Worm (Caenorhabditis elegans) whole organism, L4 larva: Measurements from ENCODE around the gene F26F2.10.

Experiments used
- D1046.2 ChIP-seq: fragments of 200-800 bp; sonication (Bioruptor generic); IDR thresholded peaks from 2 replicates; pipeline ENCODE4 v1.3.6; 2022; ENCODE audit warnings: missing genetic modification characterization, missing compliant biosample characterization
- R02D3.7 ChIP-seq: fragments of 150-350 bp; sonication (generic microtip); optimal IDR thresholded peaks from 3 replicates; lab custom pipeline; 2014; ENCODE audit warnings: missing biosample characterization, missing genetic modification characterization
- Y5F2A.4 ChIP-seq: fragments of 200-800 bp; sonication (Bioruptor generic); optimal IDR thresholded peaks from 2 replicates; lab custom pipeline; 2018; ENCODE audit warnings: mild to moderate bottlenecking, missing genetic modification characterization, missing compliant biosample characterization
- ama-1 ChIP-seq: fragments of 150-350 bp; optimal IDR thresholded peaks from 2 replicates; lab custom pipeline; 2014; ENCODE audit warnings: inconsistent platforms, mixed read lengths
- ceh-44 ChIP-seq: fragments of 200-800 bp; sonication (Bioruptor generic); IDR thresholded peaks from 2 replicates; pipeline ENCODE4 v1.3.6; 2022; ENCODE audit warnings: missing genetic modification reagents, missing genetic modification characterization, missing compliant biosample characterization
- daf-16 ChIP-seq, 3 experiments: sonication (generic microtip); optimal IDR thresholded peaks; 2 replicates each; lab custom pipeline; 2016 to 2017; ENCODE audit warnings: missing genetic modification characterization in 3 of 3, missing genetic modification reagents in 3 of 3, mild to moderate bottlenecking in 2 of 3, missing compliant biosample characterization in 2 of 3, missing biosample characterization in 1 of 3, moderate library complexity in 1 of 3
- daf-19 ChIP-seq: fragments of 200-800 bp; sonication (Bioruptor generic); conservative IDR thresholded peaks from 2 replicates; pipeline ENCODE4 v1.3.6; 2022; ENCODE audit warnings: missing genetic modification characterization, missing compliant biosample characterization
- dve-1 ChIP-seq: sonication (generic microtip); optimal IDR thresholded peaks from 2 replicates; lab custom pipeline; 2017; ENCODE audit warnings: antibody characterized with exemption, mild to moderate bottlenecking, missing genetic modification characterization, missing compliant biosample characterization; ENCODE audit not compliant: insufficient read depth
- fkh-10 ChIP-seq: fragments of 150-350 bp; optimal IDR thresholded peaks from 2 replicates; lab custom pipeline; 2014; ENCODE audit warnings: missing biosample characterization, missing genetic modification reagents, missing genetic modification characterization
- gei-8 ChIP-seq: fragments of 200-800 bp; sonication (Bioruptor generic); optimal IDR thresholded peaks from 2 replicates; lab custom pipeline; 2018; ENCODE audit warnings: mild to moderate bottlenecking, missing genetic modification characterization, missing compliant biosample characterization
- hif-1 ChIP-seq, 2 experiments: sonication (generic microtip); optimal IDR thresholded peaks; 2 replicates each; lab custom pipeline; 2016 to 2017; ENCODE audit warnings: missing compliant biosample characterization in 2 of 2, missing genetic modification characterization in 2 of 2, missing genetic modification reagents in 2 of 2, missing genotype in 2 of 2, mild to moderate bottlenecking in 1 of 2
- hlh-11 ChIP-seq: fragments of 200-800 bp; sonication (Bioruptor generic); optimal IDR thresholded peaks from 2 replicates; lab custom pipeline; 2018; ENCODE audit warnings: mild to moderate bottlenecking, missing genetic modification characterization, missing compliant biosample characterization
- hlh-30 ChIP-seq: sonication (generic microtip); optimal IDR thresholded peaks from 2 replicates; lab custom pipeline; 2017; ENCODE audit warnings: antibody characterized with exemption, mild to moderate bottlenecking, missing genetic modification characterization, missing compliant biosample characterization; ENCODE audit not compliant: insufficient read depth
- hmg-1.1 ChIP-seq: fragments of 200-800 bp; sonication (Bioruptor generic); IDR thresholded peaks from 2 replicates; pipeline ENCODE4 v1.3.6; 2022; ENCODE audit warnings: missing genetic modification reagents, missing genetic modification characterization, missing compliant biosample characterization
- lin-13 ChIP-seq: fragments of 150-350 bp; optimal IDR thresholded peaks from 2 replicates; lab custom pipeline; 2014; ENCODE audit warnings: missing biosample characterization, missing genetic modification reagents, missing genetic modification characterization
- lin-29 ChIP-seq: fragments of 200-800 bp; sonication (Bioruptor generic); IDR thresholded peaks from 2 replicates; pipeline ENCODE4 v1.3.6; 2022; ENCODE audit warnings: missing genetic modification reagents, missing genetic modification characterization, missing compliant biosample characterization
- mdt-29 ChIP-seq: fragments of 200-800 bp; sonication (Bioruptor generic); IDR thresholded peaks from 2 replicates; pipeline ENCODE4 v1.3.6; 2022; ENCODE audit warnings: missing genetic modification reagents, missing genetic modification characterization, missing compliant biosample characterization
- mep-1 ChIP-seq: fragments of 150-350 bp; sonication (generic microtip); optimal IDR thresholded peaks from 3 replicates; lab custom pipeline; 2014; ENCODE audit warnings: missing biosample characterization, missing genetic modification characterization
- mes-2 ChIP-seq: sonication (generic microtip); optimal IDR thresholded peaks from 2 replicates; lab custom pipeline; 2016; ENCODE audit warnings: missing genotype, mild to moderate bottlenecking, missing genetic modification characterization, missing compliant biosample characterization; ENCODE audit not compliant: poor library complexity, severe bottlenecking
- nhr-10 ChIP-seq: fragments of 150-350 bp; optimal IDR thresholded peaks from 2 replicates; lab custom pipeline; 2014; ENCODE audit warnings: missing biosample characterization, missing genetic modification characterization
- nhr-102 ChIP-seq: sonication (generic microtip); optimal IDR thresholded peaks from 2 replicates; lab custom pipeline; 2016; ENCODE audit warnings: mild to moderate bottlenecking, missing genetic modification characterization, moderate library complexity, missing compliant biosample characterization
- nhr-11 ChIP-seq: fragments of 150-350 bp; optimal IDR thresholded peaks from 2 replicates; lab custom pipeline; 2014; ENCODE audit warnings: missing biosample characterization, missing genetic modification characterization
- nhr-237 ChIP-seq: sonication (generic microtip); optimal IDR thresholded peaks from 2 replicates; lab custom pipeline; 2017; ENCODE audit warnings: missing biosample characterization, missing genetic modification characterization
- nhr-25 ChIP-seq: sonication (generic microtip); optimal IDR thresholded peaks from 2 replicates; lab custom pipeline; 2017; ENCODE audit warnings: missing genetic modification characterization, mild to moderate bottlenecking, missing compliant biosample characterization, antibody characterized with exemption, moderate library complexity, borderline replicate concordance; ENCODE audit not compliant: insufficient read depth
- nhr-28 ChIP-seq: fragments of 150-350 bp; optimal IDR thresholded peaks from 2 replicates; lab custom pipeline; 2014; ENCODE audit warnings: missing biosample characterization, missing genetic modification characterization
- pha-4 ChIP-seq, 2 experiments: fragments of 150-350 bp in 1 of 2; fragments of 200-800 bp in 1 of 2; sonication (Bioruptor generic) in 1 of 2; IDR thresholded peaks in 1 of 2; optimal IDR thresholded peaks in 1 of 2; 2 replicates each; pipeline versions ENCODE4 v1.3.6 to Lab custom; 2014 to 2022; ENCODE audit warnings: missing genetic modification characterization in 2 of 2, missing genetic modification reagents in 2 of 2, missing biosample characterization in 1 of 2, missing compliant biosample characterization in 1 of 2
- pqm-1 ChIP-seq: sonication (generic microtip); optimal IDR thresholded peaks from 2 replicates; lab custom pipeline; 2017; ENCODE audit warnings: missing biosample characterization, missing genetic modification characterization
- rbr-2 ChIP-seq: sonication (generic microtip); optimal IDR thresholded peaks from 2 replicates; lab custom pipeline; 2016; ENCODE audit warnings: missing genotype, missing genetic modification characterization, missing compliant biosample characterization
- sdz-12 ChIP-seq: fragments of 200-800 bp; sonication (Bioruptor generic); optimal IDR thresholded peaks from 2 replicates; lab custom pipeline; 2018; ENCODE audit warnings: mild to moderate bottlenecking, missing genetic modification characterization, missing compliant biosample characterization
- skn-1 ChIP-seq: fragments of 150-350 bp; optimal IDR thresholded peaks from 2 replicates; lab custom pipeline; 2014; ENCODE audit warnings: missing biosample characterization, missing genetic modification characterization
- spr-3 ChIP-seq: fragments of 200-800 bp; sonication (Bioruptor generic); optimal IDR thresholded peaks from 2 replicates; lab custom pipeline; 2018; ENCODE audit warnings: mild to moderate bottlenecking, missing genetic modification characterization, missing compliant biosample characterization
- tag-97 ChIP-seq: fragments of 200-800 bp; sonication (Bioruptor generic); IDR thresholded peaks from 2 replicates; pipeline ENCODE4 v1.3.6; 2022; ENCODE audit warnings: missing genetic modification characterization, missing compliant biosample characterization
- tra-1 ChIP-seq: fragments of 200-800 bp; sonication (Bioruptor generic); IDR thresholded peaks from 2 replicates; pipeline ENCODE4 v1.3.6; 2022; ENCODE audit warnings: missing genetic modification reagents, missing genetic modification characterization, missing compliant biosample characterization
- unc-62 ChIP-seq, 3 experiments: fragments of 150-350 bp in 1 of 3; sonication (generic microtip); optimal IDR thresholded peaks in 2 of 3; peaks in 1 of 3; 1 replicate in 1 of 3; 2 replicates in 2 of 3; lab custom pipeline; 2014 to 2017; ENCODE audit warnings: missing biosample characterization in 3 of 3, missing genetic modification characterization in 3 of 3, missing genetic modification reagents in 3 of 3, missing genotype in 1 of 3
- zip-11 ChIP-seq: fragments of 200-800 bp; sonication (Bioruptor generic); IDR thresholded peaks from 2 replicates; pipeline ENCODE4 v1.3.6; 2022; ENCODE audit warnings: missing genetic modification characterization, missing compliant biosample characterization
- ztf-7 ChIP-seq: fragments of 150-350 bp; optimal IDR thresholded peaks from 2 replicates; lab custom pipeline; 2014; ENCODE audit warnings: missing biosample characterization, missing genetic modification characterization

F26F2.10 gene

DNA sequence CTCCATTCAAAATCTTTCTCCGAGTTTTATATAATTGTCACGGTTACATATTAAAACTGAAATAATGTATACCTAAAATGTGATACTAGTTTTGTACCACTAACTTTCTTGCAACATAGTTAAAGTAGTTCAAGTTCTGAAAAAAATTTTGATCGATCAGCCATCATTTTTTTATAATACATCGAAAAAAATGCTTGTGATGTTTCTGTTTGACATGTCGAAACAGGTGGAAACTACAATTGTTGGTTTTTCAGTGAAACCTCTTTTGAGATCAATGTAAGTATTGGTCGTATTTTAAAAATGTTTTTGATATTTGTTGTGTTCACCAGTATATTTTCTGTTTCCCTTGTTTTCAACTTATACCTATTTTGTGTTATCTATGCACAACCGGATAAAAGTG is 44.6 kb upstream of the F26F2.10 start, which contains the start of gene srxa-14 (continued):
- no peak for TF ChIP-seq pha-4 (GFP tag; IDR thresholded peaks at IDR 0.05; lab: Robert Waterston, UW)
- TF ChIP-seq pha-4 (tag; optimal IDR thresholded peaks at IDR 0.05; lab: Kevin White, UChicago), result no peak
- TF ChIP-seq, all 104 proteins: peak for 0

DNA sequence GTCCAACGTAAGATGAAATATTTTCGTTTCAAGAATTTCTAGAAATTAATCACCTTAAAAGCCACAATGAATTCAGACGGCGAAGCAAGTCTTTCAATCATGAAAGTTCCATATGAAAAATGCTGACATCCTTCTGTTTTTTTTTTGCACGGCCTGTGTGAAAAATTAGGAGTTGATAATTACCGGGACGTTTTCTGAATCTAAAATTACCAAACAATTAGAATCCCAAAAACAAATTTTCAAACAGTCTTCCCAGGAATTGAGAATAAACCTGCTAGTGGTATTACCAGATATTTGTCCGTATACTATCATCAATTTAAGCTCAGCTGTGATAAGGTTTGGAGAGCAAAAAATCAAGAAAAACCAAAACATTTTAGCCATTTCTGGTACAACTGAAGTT is 43.7 kb upstream of the F26F2.10 start, which contains the start of gene Y44A6B.3:
TSS of gene Y44A6B.3 (minus strand) at position 101 of the 400 bp plus-strand sequence.
- no peak for TF ChIP-seq hlh-30 (tag; lab: Kevin White, UChicago)
- TF ChIP-seq Y5F2A.4 (GFP tag; lab: Kevin White, UChicago), result no peak
- TF ChIP-seq daf-16 (GFP tag; optimal IDR thresholded peaks at IDR 0.05; lab: Kevin White, UChicago), result no peak
- no peak for TF ChIP-seq daf-16 (tag; optimal IDR thresholded peaks at IDR 0.05; lab: Kevin White, UChicago)
- no peak for TF ChIP-seq D1046.2 (GFP tag; lab: Robert Waterston, UW)

DNA sequence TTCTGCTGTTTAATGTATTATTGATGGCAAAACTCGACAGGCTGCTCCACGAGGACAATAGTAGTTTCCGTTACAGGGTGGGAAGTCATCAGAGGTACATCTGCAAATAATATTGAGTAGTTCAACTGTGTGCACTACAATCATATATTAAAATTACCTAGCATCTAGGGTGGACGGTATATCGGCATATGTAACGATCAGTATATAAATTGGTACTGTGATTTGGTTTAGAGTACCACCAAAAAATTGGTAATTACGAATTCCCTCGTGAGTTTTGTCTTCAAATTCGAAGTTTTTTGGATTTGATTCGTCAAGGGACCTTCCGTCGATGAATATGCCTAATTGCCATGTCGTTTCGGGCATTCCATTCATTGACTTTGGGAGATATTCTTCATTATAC is 42.2 kb upstream of the F26F2.10 start, which contains the start of gene ttr-13:
TSS of gene ttr-13 (minus strand) at position 101 of the 400 bp plus-strand sequence.
- TF ChIP-seq nhr-25 (no peak), fkh-10 (GFP tag; lab: Kevin White, UChicago) (no peak)

DNA sequence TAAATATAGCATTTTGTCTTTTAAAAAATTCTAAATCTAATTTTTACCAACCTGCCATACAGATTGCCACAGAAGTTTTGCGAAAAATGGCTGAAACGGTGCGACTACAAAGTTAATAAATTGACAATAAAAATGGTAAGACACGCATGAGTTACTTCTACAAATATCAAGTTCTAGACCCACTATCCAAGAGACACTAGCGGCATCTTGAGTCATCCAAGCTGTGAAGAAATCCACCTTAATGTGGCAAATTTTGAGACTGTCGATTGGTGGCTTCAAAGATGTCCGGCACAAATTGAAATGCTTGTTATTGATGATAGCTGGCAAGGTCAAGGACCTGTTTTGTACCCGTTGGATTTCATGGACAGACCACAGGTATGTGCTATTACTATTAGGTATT is 39.7 kb upstream of the F26F2.10 start, which contains the start of gene F46B3.16:
TSS of gene F46B3.16 (plus strand) at position 301 of the 400 bp plus-strand sequence.
- TF ChIP-seq pha-4 (GFP tag; IDR thresholded peaks at IDR 0.05; lab: Robert Waterston, UW) (no peak), pha-4 (tag; optimal IDR thresholded peaks at IDR 0.05; lab: Kevin White, UChicago) (no peak), mes-2 (tag; lab: Kevin White, UChicago) (no peak), ztf-7 (no peak), nhr-237 (tag; lab: Kevin White, UChicago) (no peak), dve-1 (tag; lab: Kevin White, UChicago) (no peak), nhr-25 (no peak), hlh-11 (tag; lab: Kevin White, UChicago) (no peak), daf-19 (GFP tag; lab: Robert Waterston, UW) (no peak), lin-13 (GFP tag; lab: Kevin White, UChicago) (no peak), mdt-29 (GFP tag; lab: Robert Waterston, UW) (no peak), nhr-28 (tag; lab: Kevin White, UChicago) (no peak), gei-8 (GFP tag; lab: Kevin White, UChicago) (no peak), hlh-30 (tag; lab: Kevin White, UChicago) (no peak), mep-1 (no peak), nhr-102 (no peak), lin-29 (no peak), Y5F2A.4 (GFP tag; lab: Kevin White, UChicago) (no peak)

DNA sequence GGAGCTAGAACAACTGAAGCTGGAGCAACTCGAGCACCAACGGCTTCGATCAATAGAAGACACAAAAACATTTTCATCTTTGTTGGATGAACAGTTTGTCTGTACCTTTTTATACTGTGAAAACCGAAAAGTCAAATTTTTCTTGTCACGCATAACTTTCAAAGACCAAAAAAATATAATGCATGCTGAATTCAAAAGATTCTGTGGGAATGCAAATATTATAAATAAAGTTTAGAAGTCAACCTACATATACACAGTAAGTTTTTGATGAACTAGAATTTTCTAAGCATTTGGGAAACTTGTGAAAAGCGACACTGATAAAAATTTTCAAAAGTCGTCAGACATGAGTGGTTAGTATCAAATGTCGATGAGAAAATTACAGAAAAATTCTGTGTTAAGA is 39.0 kb upstream of the F26F2.10 start, which contains the start of gene F46B3.15:
TSS of gene F46B3.15 (minus strand) at position 101 of the 400 bp plus-strand sequence.
- no peak for TF ChIP-seq nhr-237 (tag; lab: Kevin White, UChicago)
- TF ChIP-seq ceh-44 (GFP tag; lab: Robert Waterston, UW), result no peak
- no peak for TF ChIP-seq mep-1
- no peak for TF ChIP-seq hmg-1.1 (GFP tag; lab: Robert Waterston, UW)
- no peak for TF ChIP-seq nhr-10 (tag; lab: Kevin White, UChicago)
- no peak for TF ChIP-seq unc-62 (GFP tag; optimal IDR thresholded peaks at IDR 0.05 in 1 of 2; lab: Kevin White, UChicago)
- TF ChIP-seq unc-62 (tag; optimal IDR thresholded peaks at IDR 0.05; lab: Kevin White, UChicago), result no peak
- no peak for TF ChIP-seq ama-1
- no peak for TF ChIP-seq skn-1 (tag; lab: Kevin White, UChicago)
- TF ChIP-seq hif-1 (tag; optimal IDR thresholded peaks at IDR 0.05; lab: Kevin White, UChicago), result no peak
- no peak for TF ChIP-seq tag-97 (GFP tag; lab: Robert Waterston, UW)
- no peak for TF ChIP-seq tra-1 (GFP tag; lab: Robert Waterston, UW)
- TF ChIP-seq zip-11 (GFP tag; lab: Robert Waterston, UW), result no peak
- TF ChIP-seq rbr-2, result no peak
- TF ChIP-seq nhr-28 (tag; lab: Kevin White, UChicago), result no peak
- TF ChIP-seq nhr-11 (tag; lab: Kevin White, UChicago), result no peak
- no peak for TF ChIP-seq R02D3.7 (tag; lab: Kevin White, UChicago)
- no peak for TF ChIP-seq spr-3
- TF ChIP-seq sdz-12, result no peak
- TF ChIP-seq pqm-1 (tag; lab: Kevin White, UChicago), result no peak
